Fruit fly (Drosophila melanogaster): ENCODE data around the gene Zw10.

Gene Zw10

dm6 chrX:2589446-2590038 lies 14.5 kb upstream of the Zw10 start (continued):
- TF ChIP-seq dysf (GFP tag; IDR thresholded peaks at IDR 0.05) (peak; percentile 96), CG17802 (tag; optimal IDR thresholded peaks at IDR 0.05) (peak; percentile 42), CG18011 (GFP tag; optimal IDR thresholded peaks at IDR 0.05) (peak; percentile 80), sug (tag; optimal IDR thresholded peaks at IDR 0.05) (peak; percentile 70), NC2β (GFP tag; optimal IDR thresholded peaks at IDR 0.05) (peak; percentile 85), disco-r (GFP tag; optimal IDR thresholded peaks at IDR 0.05) (peak; percentile 79), CG9932 (GFP tag; IDR thresholded peaks at IDR 0.05) (peak; percentile 96), CG6791 (GFP tag; IDR thresholded peaks at IDR 0.05; ENCODE audit: partially characterized antibody) (no peak), zfh1 (GFP tag; IDR thresholded peaks at IDR 0.05) (peak; percentile 96), Xrp1 (GFP tag; IDR thresholded peaks at IDR 0.05) (peak; percentile 90), CG14441 (GFP tag; IDR thresholded peaks at IDR 0.05) (peak; percentile 94), CG11085 (GFP tag; IDR thresholded peaks at IDR 0.05) (peak; percentile 95), CG11504 (tag; optimal IDR thresholded peaks at IDR 0.05) (peak; percentile 89), CG10543 (GFP tag; optimal IDR thresholded peaks at IDR 0.05) (peak; percentile 16), CG12659 (GFP tag; optimal IDR thresholded peaks at IDR 0.05) (peak; percentile 93), cg (GFP tag; optimal IDR thresholded peaks at IDR 0.05) (no peak), ken (GFP tag; IDR thresholded peaks at IDR 0.05) (peak; percentile 95), Hr51 (GFP tag; optimal IDR thresholded peaks at IDR 0.05) (peak; percentile 91), CG11696 (GFP tag; IDR thresholded peaks at IDR 0.05) (peak; percentile 94), CG11398 (GFP tag; optimal IDR thresholded peaks at IDR 0.05) (peak; percentile 90), nom (GFP tag; optimal IDR thresholded peaks at IDR 0.05) (no peak), grn (GFP tag; optimal IDR thresholded peaks at IDR 0.05) (no peak), CG15601 (tag; optimal IDR thresholded peaks at IDR 0.05) (peak; percentile 64), dan (GFP tag; IDR thresholded peaks at IDR 0.05) (peak; percentile 76), dimm (GFP tag; IDR thresholded peaks at IDR 0.05) (peak; percentile 77), Opbp (GFP tag; IDR thresholded peaks at IDR 0.05; ENCODE audit: partially characterized antibody) (no peak), CG3407 (GFP tag; optimal IDR thresholded peaks at IDR 0.05) (peak; percentile 77), Oaz (GFP tag; IDR thresholded peaks at IDR 0.05) (peak; percentile 75), CG9437 (GFP tag; optimal IDR thresholded peaks at IDR 0.05) (peak; percentile 70), CG9797 (GFP tag; optimal IDR thresholded peaks at IDR 0.05) (peak; percentile 0), CG7987 (GFP tag; optimal IDR thresholded peaks at IDR 0.05) (peak; percentile 87), CG9876 (GFP tag; optimal IDR thresholded peaks at IDR 0.05) (peak; percentile 93), CG16779 (GFP tag; IDR thresholded peaks at IDR 0.05) (peak; percentile 96), Sin3A (optimal IDR thresholded peaks at IDR 0.05) (no peak), ara (GFP tag; IDR thresholded peaks at IDR 0.05) (peak; percentile 88), Max (GFP tag; optimal IDR thresholded peaks at IDR 0.05) (peak; percentile 79), NfI (GFP tag; optimal IDR thresholded peaks at IDR 0.05) (peak; percentile 92), pb (GFP tag; optimal IDR thresholded peaks at IDR 0.05) (peak; percentile 89), CG8089 (GFP tag; optimal IDR thresholded peaks at IDR 0.05) (peak; percentile 86), CG18262 (tag; optimal IDR thresholded peaks at IDR 0.05) (peak; percentile 76), fd102C (GFP tag; optimal IDR thresholded peaks at IDR 0.05) (no peak), gsb-n (tag; optimal IDR thresholded peaks at IDR 0.05) (peak; percentile 77), CG10274 (GFP tag; optimal IDR thresholded peaks at IDR 0.05) (peak; percentile 81), CG6689 (GFP tag; IDR thresholded peaks at IDR 0.05) (peak; percentile 88), CG13123 (GFP tag; optimal IDR thresholded peaks at IDR 0.05) (peak; percentile 83), aop (GFP tag; IDR thresholded peaks at IDR 0.05) (no peak; the same call in 1 of the 2 replicates), Hand (GFP tag; optimal IDR thresholded peaks at IDR 0.05) (peak; percentile 88), Fer1 (GFP tag; optimal IDR thresholded peaks at IDR 0.05) (peak; percentile 93), cato (GFP tag; optimal IDR thresholded peaks at IDR 0.05; ENCODE audit: borderline replicate concordance) (peak; percentile 66), schlank (tag; optimal IDR thresholded peaks at IDR 0.05) (peak; percentile 94)
